Fruit fly (Drosophila melanogaster) whole organism, prepupa: ENCODE measurements around the gene anchor.
A peak's percentile ranks its signal among the peaks of the same experiment; 100 is the strongest.

ENCODE experiments used
- Ets96B ChIP-seq: fragments of 200-800 bp; optimal IDR thresholded peaks from 2 replicates; lab custom pipeline; 2019; ENCODE audit warnings: missing biosample characterization, mild to moderate bottlenecking, missing genetic modification characterization, moderate library complexity
- salr ChIP-seq, 2 experiments: fragments of 200-800 bp; sonication (Bioruptor generic); optimal IDR thresholded peaks; 3 replicates each; lab custom pipeline; 2016 to 2018; ENCODE audit warnings: missing biosample characterization in 2 of 2, missing genetic modification characterization in 2 of 2, mild to moderate bottlenecking in 1 of 2
- vri ChIP-seq: fragments of 200-800 bp; sonication (Bioruptor generic); optimal IDR thresholded peaks from 3 replicates; lab custom pipeline; 2016; ENCODE audit warnings: missing biosample characterization, mild to moderate bottlenecking, missing genetic modification characterization

DNA sequence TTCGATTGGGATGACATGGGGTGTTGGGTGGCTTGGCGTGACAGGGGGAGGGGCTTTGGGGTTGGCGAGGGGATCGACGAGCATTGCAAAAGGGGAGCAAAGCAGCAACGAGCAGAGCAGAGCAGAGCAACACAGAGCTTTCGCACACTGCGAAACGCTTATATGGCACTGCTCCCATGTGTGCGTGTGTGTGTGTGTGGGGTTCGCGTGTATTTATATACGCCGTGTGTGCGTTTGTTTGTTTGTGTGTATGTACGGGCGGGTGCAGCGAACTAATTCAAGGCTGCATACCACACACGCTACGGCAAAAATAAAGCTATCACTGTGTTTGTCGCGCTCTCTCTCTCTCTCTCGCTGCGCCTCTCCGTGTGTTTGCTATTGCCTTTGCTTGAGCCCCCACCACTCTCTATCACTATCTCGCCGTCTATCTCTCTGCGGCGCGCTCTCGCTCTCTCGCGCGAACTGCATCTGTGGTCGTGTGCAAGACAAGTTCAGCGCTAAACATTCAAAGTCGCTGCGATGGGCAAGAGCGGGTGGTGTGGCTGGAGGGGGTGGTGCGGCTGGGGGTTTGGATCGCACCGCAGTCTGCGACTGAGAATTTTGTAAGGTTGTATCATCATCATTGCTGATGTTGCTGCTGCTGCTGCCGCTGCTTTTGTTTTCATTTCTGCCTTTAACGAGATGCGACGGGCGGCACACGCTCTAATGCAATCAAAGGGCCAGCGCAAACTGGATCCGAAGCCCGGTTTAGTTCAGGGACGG, 31.0 kb upstream of the anchor start:
- TF ChIP-seq salr (GFP tag; optimal IDR thresholded peaks at IDR 0.05; lab: Kevin White, UChicago) = peak in 1 of 2 experiments; percentile 11
- peak; percentile 71 for TF ChIP-seq vri
- peak; percentile 27 for TF ChIP-seq Ets96B (tag; lab: Kevin White, UChicago)
